Worm (Caenorhabditis elegans): ENCODE measurements around the gene clhm-1.

ce11 chrII:6833781-6834339 lies 36.9 kb downstream of the clhm-1 start:
- TF ChIP-seq nhr-11 (tag; optimal IDR thresholded peaks at IDR 0.05), result no peak
- TF ChIP-seq nhr-28 (tag; optimal IDR thresholded peaks at IDR 0.05), result no peak

Measured in whole organism, L3 larva.